Worm (Caenorhabditis elegans): ENCODE results near the gene pqe-1.

- no peak for TF ChIP-seq nfya-1 (tag; optimal IDR thresholded peaks at IDR 0.05; ENCODE audit: borderline replicate concordance, insufficient read depth)
- TF ChIP-seq ceh-100 (GFP tag; IDR thresholded peaks at IDR 0.05), result no peak
- TF ChIP-seq snpc-4 (GFP tag; optimal IDR thresholded peaks at IDR 0.05), result no peak
- no peak for TF ChIP-seq snpc-4 (tag; optimal IDR thresholded peaks at IDR 0.05)
- TF ChIP-seq cebp-2 (GFP tag; IDR thresholded peaks at IDR 0.05), result no peak
- TF ChIP-seq ztf-22 (GFP tag; optimal IDR thresholded peaks at IDR 0.05), result no peak
Observed at ce11 chrIII:5286205-5286604, 24.8 kb upstream of the pqe-1 start, which contains the start of gene ZC395.11.

Measured in whole organism, young adult.